Worm (Caenorhabditis elegans) whole organism, young adult: ENCODE results near the gene hal-2.

Source experiments
- ama-1 ChIP-seq, 3 experiments: fragments of 150-350 bp in 1 of 3; sonication (generic microtip) in 2 of 3; optimal IDR thresholded peaks; 2 replicates each; lab custom pipeline; 2014 to 2018; ENCODE audit warnings: missing biosample characterization in 2 of 3, missing genetic modification characterization in 2 of 3, missing genetic modification reagents in 2 of 3
- attf-5 ChIP-seq: fragments of 200-800 bp; sonication (Bioruptor generic); optimal IDR thresholded peaks from 2 replicates; lab custom pipeline; 2018; ENCODE audit warnings: mild to moderate bottlenecking, missing genetic modification characterization, missing compliant biosample characterization
- bed-1 ChIP-seq: fragments of 200-800 bp; sonication (Bioruptor generic); IDR thresholded peaks from 2 replicates; pipeline ENCODE4 v1.3.6; 2022; ENCODE audit warnings: missing genetic modification reagents, missing genetic modification characterization, missing compliant biosample characterization
- bed-2 ChIP-seq: fragments of 200-800 bp; sonication (Bioruptor generic); IDR thresholded peaks from 2 replicates; pipeline ENCODE4 v1.3.6; 2022; ENCODE audit warnings: missing genetic modification reagents, missing genetic modification characterization, missing compliant biosample characterization
- pha-4 ChIP-seq: fragments of 150-350 bp; sonication (generic microtip); optimal IDR thresholded peaks from 2 replicates; lab custom pipeline; 2014; ENCODE audit warnings: missing biosample characterization, missing genetic modification reagents, missing genetic modification characterization
- rcor-1 ChIP-seq: fragments of 200-800 bp; sonication (Bioruptor generic); IDR thresholded peaks from 2 replicates; pipeline ENCODE4 v1.3.6; 2022; ENCODE audit warnings: missing genetic modification reagents, missing genetic modification characterization, missing compliant biosample characterization

DNA sequence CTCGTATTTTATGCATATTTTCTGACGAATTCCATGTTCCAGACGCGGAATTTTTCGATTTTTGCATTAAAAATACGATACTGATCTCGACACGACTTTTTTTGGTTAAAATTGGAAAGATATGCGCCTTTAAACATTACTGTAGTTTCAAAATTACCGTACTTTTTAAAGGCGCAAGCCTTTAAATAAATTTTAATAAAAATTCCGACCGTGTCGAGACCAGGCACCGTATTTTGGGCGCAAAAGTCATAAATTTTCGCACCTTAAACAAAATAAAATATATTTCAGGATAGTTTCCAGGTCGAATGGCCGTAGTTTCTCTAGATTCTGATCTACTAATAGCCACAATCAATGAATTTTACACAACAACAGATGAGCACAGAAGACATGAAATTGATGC lies 19.5 kb downstream of the hal-2 start, which contains the start of gene T16G12.6:
- TF ChIP-seq bed-2 (no peak), bed-1 (GFP tag; lab: Robert Waterston, UW) (no peak), rcor-1 (GFP tag; lab: Robert Waterston, UW) (no peak), attf-5 (no peak), pha-4 (no peak), ama-1 (optimal IDR thresholded peaks at IDR 0.05; lab: Kevin White, UChicago) (no peak), ama-1 (GFP tag; optimal IDR thresholded peaks at IDR 0.05; lab: Kevin White, UChicago) (no peak)
